Worm (Caenorhabditis elegans): ENCODE results near the gene pef-1.

- TF ChIP-seq mdl-1 (tag; optimal IDR thresholded peaks at IDR 0.05) = no peak
- no peak for TF ChIP-seq pag-3 (tag; optimal IDR thresholded peaks at IDR 0.05; ENCODE audit: borderline replicate concordance, insufficient read depth)
- TF ChIP-seq snu-23 (GFP tag; optimal IDR thresholded peaks at IDR 0.05) = no peak
- TF ChIP-seq nhr-11 (tag; optimal IDR thresholded peaks at IDR 0.05) = no peak
- no peak for TF ChIP-seq ceh-8 (GFP tag; optimal IDR thresholded peaks at IDR 0.05)
- TF ChIP-seq ztf-4 (tag; optimal IDR thresholded peaks at IDR 0.05) = no peak
- no peak for TF ChIP-seq skn-1 (tag; optimal IDR thresholded peaks at IDR 0.05)
- TF ChIP-seq snpc-4 (tag; optimal IDR thresholded peaks at IDR 0.05) = no peak
- no peak for TF ChIP-seq nhr-76 (tag; optimal IDR thresholded peaks at IDR 0.05)
- TF ChIP-seq lin-14 (GFP tag; optimal IDR thresholded peaks at IDR 0.05) = no peak
- no peak for TF ChIP-seq unc-130 (tag; optimal IDR thresholded peaks at IDR 0.05)
- no peak for TF ChIP-seq zip-4 (GFP tag; optimal IDR thresholded peaks at IDR 0.05)
- TF ChIP-seq lir-3 (tag; optimal IDR thresholded peaks at IDR 0.05; ENCODE audit: poor library complexity) = no peak
Observed at ce11 chrIII:966259-966658, 40.1 kb upstream of the pef-1 start.
